Worm (Caenorhabditis elegans) whole organism, early embryonic: Measurements from ENCODE around the gene Y43F8C.5.

ENCODE experiments used
- B0310.2 ChIP-seq: sonication (generic microtip); optimal IDR thresholded peaks from 2 replicates; lab custom pipeline; 2016; ENCODE audit warnings: mild to moderate bottlenecking, missing genetic modification characterization, missing compliant biosample characterization
- F13C5.2 ChIP-seq: sonication (generic microtip); optimal IDR thresholded peaks from 2 replicates; lab custom pipeline; 2017; ENCODE audit warnings: mild to moderate bottlenecking, missing genetic modification characterization, inconsistent platforms, missing compliant biosample characterization
- ama-1 ChIP-seq: fragments of 150-350 bp; optimal IDR thresholded peaks from 2 replicates; lab custom pipeline; 2014
- ceh-13 ChIP-seq: fragments of 200-800 bp; sonication (Bioruptor generic); optimal IDR thresholded peaks from 2 replicates; lab custom pipeline; 2018; ENCODE audit warnings: mild to moderate bottlenecking, missing genetic modification characterization, missing compliant biosample characterization
- hmg-4 ChIP-seq: fragments of 200-800 bp; sonication (Bioruptor generic); optimal IDR thresholded peaks from 2 replicates; lab custom pipeline; 2018; ENCODE audit warnings: mild to moderate bottlenecking, missing genetic modification characterization, missing compliant biosample characterization
- hnd-1 ChIP-seq: sonication (generic microtip); optimal IDR thresholded peaks from 2 replicates; lab custom pipeline; 2016; ENCODE audit warnings: missing genetic modification characterization, missing compliant biosample characterization
- sea-1 ChIP-seq: fragments of 200-800 bp; sonication (Bioruptor generic); conservative IDR thresholded peaks from 2 replicates; pipeline ENCODE4 v1.3.6; 2022; ENCODE audit warnings: missing genetic modification characterization, missing compliant biosample characterization
- tra-4 ChIP-seq: sonication (generic microtip); optimal IDR thresholded peaks from 2 replicates; lab custom pipeline; 2017; ENCODE audit warnings: missing genetic modification characterization, missing compliant biosample characterization

- TF ChIP-seq ceh-13 (GFP tag; lab: Kevin White, UChicago): no peak
- no peak for TF ChIP-seq tra-4 (tag; lab: Kevin White, UChicago)
- TF ChIP-seq sea-1: no peak
- no peak for TF ChIP-seq ama-1
- TF ChIP-seq F13C5.2: no peak
- TF ChIP-seq hmg-4 (GFP tag; lab: Kevin White, UChicago): no peak
- TF ChIP-seq hnd-1: no peak
- no peak for TF ChIP-seq B0310.2 (tag; lab: Kevin White, UChicago)
Measured at ce11 chrV:19672357-19672756, 39.9 kb upstream of the Y43F8C.5 start.
